Fruit fly (Drosophila melanogaster) whole organism: ENCODE measurements around the gene Osi14.

ENCODE experiments used
- CG8478 ChIP-seq: fragments of >200 bp; optimal IDR thresholded peaks from 2 replicates; lab custom pipeline; 2018; ENCODE audit warnings: inconsistent platforms
- Dll ChIP-seq: fragments of >200 bp; optimal IDR thresholded peaks from 2 replicates; lab custom pipeline; 2017
- EcR ChIP-seq, 2 experiments: fragments of >200 bp; optimal IDR thresholded peaks; 2 replicates each; lab custom pipeline; 2017; ENCODE audit warnings: missing biosample characterization in 2 of 2, missing genetic modification characterization in 2 of 2, missing genetic modification reagents in 2 of 2
- pan ChIP-seq: fragments of >200 bp; optimal IDR thresholded peaks from 2 replicates; lab custom pipeline; 2017
- psq ChIP-seq: fragments of >200 bp; optimal IDR thresholded peaks from 2 replicates; lab custom pipeline; 2017
- usp ChIP-seq: fragments of >200 bp; optimal IDR thresholded peaks from 2 replicates; lab custom pipeline; 2017; ENCODE audit warnings: missing biosample characterization, missing genetic modification characterization, mixed read lengths

DNA sequence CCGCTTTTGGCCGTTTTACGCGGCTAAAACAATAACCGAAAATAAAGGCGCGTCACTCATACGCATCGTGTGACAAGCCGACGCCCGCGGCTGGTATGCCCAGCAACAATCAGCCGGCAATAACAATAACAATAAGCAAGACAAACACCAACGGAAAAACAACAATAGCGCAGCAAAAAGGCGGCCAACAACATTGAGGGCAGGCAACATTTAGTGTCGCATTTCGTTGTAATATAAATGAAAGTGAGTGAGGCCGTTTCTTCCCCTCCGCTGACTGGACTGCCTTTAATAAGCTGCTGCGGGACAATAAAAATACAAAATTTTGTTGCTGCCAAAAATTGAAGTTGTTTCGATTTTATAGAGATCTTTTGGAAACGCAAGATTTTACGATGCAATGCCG is 1.8 kb upstream of the Osi14 start:
- TF ChIP-seq psq (lab: Kevin White, UChicago) (no peak), usp (no peak), EcR (GFP tag; optimal IDR thresholded peaks at IDR 0.05; lab: Kevin White, UChicago) (no peak), pan (lab: Kevin White, UChicago) (no peak), CG8478 (lab: Kevin White, UChicago) (no peak), Dll (lab: Kevin White, UChicago) (no peak)
